Fruit fly (Drosophila melanogaster) whole organism, embryonic: ENCODE results near the gene Mtpalpha.

Experiments used
- Adf1 ChIP-seq: fragments of 200-800 bp; sonication (Bioruptor generic); IDR thresholded peaks from 2 replicates; pipeline ENCODE4 v1.3.6; 2022; ENCODE audit warnings: missing biosample characterization, missing genetic modification characterization
- Atf-2 ChIP-seq: fragments of 200-800 bp; sonication (Bioruptor generic); optimal IDR thresholded peaks from 2 replicates; lab custom pipeline; 2016; ENCODE audit warnings: missing biosample characterization, missing genetic modification characterization
- Bteb2 ChIP-seq: fragments of 200-800 bp; sonication (Bioruptor generic); optimal IDR thresholded peaks from 2 replicates; lab custom pipeline; 2016; ENCODE audit warnings: missing biosample characterization, missing genetic modification characterization
- CG10209 ChIP-seq: fragments of 200-800 bp; sonication (Bioruptor generic); optimal IDR thresholded peaks from 3 replicates; lab custom pipeline; 2017; ENCODE audit warnings: missing biosample characterization, mild to moderate bottlenecking, missing genetic modification characterization, missing genetic modification reagents
- CG10274 ChIP-seq: fragments of 200-800 bp; sonication (Bioruptor generic); optimal IDR thresholded peaks from 3 replicates; lab custom pipeline; 2017; ENCODE audit warnings: missing biosample characterization, mild to moderate bottlenecking, missing genetic modification characterization
- CG10366 ChIP-seq: fragments of 200-800 bp; sonication (Bioruptor generic); IDR thresholded peaks from 2 replicates; pipeline ENCODE4 v1.3.6; 2022; ENCODE audit warnings: missing biosample characterization, missing genetic modification characterization
- CG11456 ChIP-seq: fragments of 200-800 bp; sonication (Bioruptor generic); IDR thresholded peaks from 3 replicates; pipeline ENCODE4 v1.3.6; 2022; ENCODE audit warnings: missing biosample characterization, missing genetic modification characterization
- CG12071 ChIP-seq: fragments of 200-800 bp; sonication (Bioruptor generic); optimal IDR thresholded peaks from 3 replicates; lab custom pipeline; 2018; ENCODE audit warnings: missing biosample characterization, mild to moderate bottlenecking, missing genetic modification characterization
- CG12104 ChIP-seq: fragments of 200-800 bp; sonication (Bioruptor generic); optimal IDR thresholded peaks from 3 replicates; lab custom pipeline; 2016; ENCODE audit warnings: missing biosample characterization, missing genetic modification characterization
- CG12299 ChIP-seq: fragments of 200-800 bp; sonication (Bioruptor generic); optimal IDR thresholded peaks from 2 replicates; lab custom pipeline; 2018; ENCODE audit warnings: missing biosample characterization, mild to moderate bottlenecking, missing genetic modification characterization
- CG14050 ChIP-seq: fragments of 200-800 bp; sonication (Bioruptor generic); IDR thresholded peaks from 3 replicates; pipeline ENCODE4 v1.3.6; 2022; ENCODE audit warnings: missing biosample characterization, missing genetic modification characterization
- CG16779 ChIP-seq: fragments of 200-800 bp; sonication (Bioruptor generic); IDR thresholded peaks from 2 replicates; pipeline ENCODE4 v1.3.6; 2022; ENCODE audit warnings: missing biosample characterization, missing genetic modification characterization
- CG17385 ChIP-seq: fragments of 200-800 bp; sonication (Bioruptor generic); optimal IDR thresholded peaks from 3 replicates; lab custom pipeline; 2018; ENCODE audit warnings: missing biosample characterization, mild to moderate bottlenecking, missing genetic modification characterization
- CG17829 ChIP-seq: fragments of 200-800 bp; optimal IDR thresholded peaks from 2 replicates; lab custom pipeline; 2019; ENCODE audit warnings: missing biosample characterization, mild to moderate bottlenecking, missing genetic modification characterization, moderate library complexity
- CG18619 ChIP-seq: fragments of 200-800 bp; sonication (Bioruptor generic); optimal IDR thresholded peaks from 3 replicates; lab custom pipeline; 2017; ENCODE audit warnings: missing biosample characterization, mild to moderate bottlenecking, missing genetic modification characterization
- CG2889 ChIP-seq: fragments of 200-800 bp; sonication (Bioruptor generic); IDR thresholded peaks from 3 replicates; pipeline ENCODE4 v1.3.6; 2022; ENCODE audit warnings: missing biosample characterization, missing genetic modification characterization
- CG30431 ChIP-seq: fragments of 200-800 bp; sonication (Bioruptor generic); optimal IDR thresholded peaks from 2 replicates; lab custom pipeline; 2017; ENCODE audit warnings: missing biosample characterization, missing genetic modification characterization
- CG31365 ChIP-seq: fragments of 200-800 bp; sonication (Bioruptor generic); optimal IDR thresholded peaks from 2 replicates; lab custom pipeline; 2018; ENCODE audit warnings: missing biosample characterization, mild to moderate bottlenecking, missing genetic modification characterization
- CG3838 ChIP-seq: fragments of 200-800 bp; sonication (Bioruptor generic); optimal IDR thresholded peaks from 3 replicates; lab custom pipeline; 2016; ENCODE audit warnings: missing biosample characterization, missing genetic modification characterization
- CG3847 ChIP-seq: fragments of 200-800 bp; sonication (Bioruptor generic); IDR thresholded peaks from 2 replicates; pipeline ENCODE4 v1.3.6; 2022; ENCODE audit warnings: missing biosample characterization, missing genetic modification characterization
- CG4360 ChIP-seq: fragments of 200-800 bp; sonication (Bioruptor generic); IDR thresholded peaks from 2 replicates; pipeline ENCODE4 v1.3.6; 2022; ENCODE audit warnings: missing biosample characterization, missing genetic modification characterization
- CG6813 ChIP-seq: fragments of 200-800 bp; sonication (Bioruptor generic); optimal IDR thresholded peaks from 2 replicates; lab custom pipeline; 2017; ENCODE audit warnings: missing biosample characterization, missing genetic modification characterization, mild to moderate bottlenecking, moderate library complexity, missing genetic modification reagents
- CG7928 ChIP-seq: fragments of 200-800 bp; sonication (Bioruptor generic); optimal IDR thresholded peaks from 2 replicates; lab custom pipeline; 2017; ENCODE audit warnings: missing biosample characterization, mild to moderate bottlenecking, missing genetic modification characterization
- CG9932 ChIP-seq: fragments of 200-800 bp; sonication (Bioruptor generic); IDR thresholded peaks from 2 replicates; pipeline ENCODE4 v1.3.6; 2022; ENCODE audit warnings: missing biosample characterization, missing genetic modification characterization
- CkIIα-i1 ChIP-seq: fragments of 200-800 bp; sonication (Bioruptor generic); IDR thresholded peaks from 2 replicates; pipeline ENCODE4 v1.3.6; 2022; ENCODE audit warnings: missing biosample characterization, missing genetic modification characterization
- Hey ChIP-seq: fragments of 200-800 bp; sonication (Bioruptor generic); optimal IDR thresholded peaks from 3 replicates; lab custom pipeline; 2018; ENCODE audit warnings: missing biosample characterization, mild to moderate bottlenecking, missing genetic modification characterization
- Lpt ChIP-seq: fragments of >200 bp; optimal IDR thresholded peaks from 2 replicates; lab custom pipeline; 2018; ENCODE audit warnings: missing biosample characterization, missing genetic modification characterization
- MTF-1 ChIP-seq: fragments of 200-800 bp; sonication (Bioruptor generic); optimal IDR thresholded peaks from 2 replicates; lab custom pipeline; 2018; ENCODE audit warnings: missing biosample characterization, mild to moderate bottlenecking, missing genetic modification characterization, borderline replicate concordance
- YL-1 ChIP-seq: fragments of 200-800 bp; sonication (Bioruptor generic); optimal IDR thresholded peaks from 3 replicates; lab custom pipeline; 2017; ENCODE audit warnings: missing biosample characterization, mild to moderate bottlenecking, missing genetic modification characterization
- ara ChIP-seq: fragments of 200-800 bp; sonication (Bioruptor generic); IDR thresholded peaks from 2 replicates; pipeline ENCODE4 v1.3.6; 2022; ENCODE audit warnings: missing biosample characterization, missing genetic modification characterization
- ase ChIP-seq: fragments of 200-800 bp; sonication (Bioruptor generic); IDR thresholded peaks from 3 replicates; pipeline ENCODE4 v1.3.6; 2022; ENCODE audit warnings: missing biosample characterization, missing genetic modification characterization
- bsh ChIP-seq, 2 experiments: fragments of 200-800 bp; sonication (Bioruptor generic); optimal IDR thresholded peaks; 2 replicates each; lab custom pipeline; 2017 to 2018; ENCODE audit warnings: mild to moderate bottlenecking in 2 of 2, missing biosample characterization in 2 of 2, missing genetic modification characterization in 2 of 2, moderate library complexity in 1 of 2
- cad ChIP-seq: fragments of >200 bp; optimal IDR thresholded peaks from 2 replicates; lab custom pipeline; 2017; ENCODE audit warnings: missing biosample characterization, missing genetic modification characterization
- da ChIP-seq: fragments of 200-800 bp; sonication (Bioruptor generic); optimal IDR thresholded peaks from 2 replicates; lab custom pipeline; 2016; ENCODE audit warnings: missing biosample characterization, missing genetic modification characterization
- dan ChIP-seq: fragments of 200-800 bp; sonication (Bioruptor generic); IDR thresholded peaks from 2 replicates; pipeline ENCODE4 v1.3.6; 2022; ENCODE audit warnings: missing biosample characterization, missing genetic modification characterization
- danr ChIP-seq: fragments of 200-800 bp; sonication (Bioruptor generic); IDR thresholded peaks from 2 replicates; pipeline ENCODE4 v1.3.6; 2022; ENCODE audit warnings: missing biosample characterization, missing genetic modification characterization
- emc ChIP-seq: fragments of 200-800 bp; sonication (Bioruptor generic); optimal IDR thresholded peaks from 2 replicates; lab custom pipeline; 2016; ENCODE audit warnings: missing biosample characterization, missing genetic modification characterization
- ems ChIP-seq: fragments of 200-800 bp; sonication (Bioruptor generic); optimal IDR thresholded peaks from 3 replicates; lab custom pipeline; 2016; ENCODE audit warnings: missing biosample characterization, missing genetic modification characterization
- gfzf ChIP-seq: fragments of 200-800 bp; sonication (Bioruptor generic); optimal IDR thresholded peaks from 2 replicates; lab custom pipeline; 2016; ENCODE audit warnings: missing biosample characterization, mild to moderate bottlenecking, missing genetic modification characterization, moderate library complexity
- pan ChIP-seq, 4 experiments: fragments of >200 bp in 3 of 4; fragments of 200-800 bp in 1 of 4; sonication (Bioruptor generic) in 1 of 4; optimal IDR thresholded peaks in 3 of 4; IDR thresholded peaks in 1 of 4; 2 replicates each; pipeline versions ENCODE4 v1.3.6 to Lab custom; 2017 to 2022; ENCODE audit warnings: missing biosample characterization in 2 of 4, missing genetic modification characterization in 2 of 4, mixed read lengths in 1 of 4
- peb ChIP-seq: fragments of 200-800 bp; sonication (Bioruptor generic); IDR thresholded peaks from 2 replicates; pipeline ENCODE4 v1.3.6; 2022; ENCODE audit warnings: missing biosample characterization, missing genetic modification characterization
- prd ChIP-seq, 3 experiments: fragments of >200 bp in 2 of 3; fragments of 200-800 bp in 1 of 3; sonication (Bioruptor generic) in 1 of 3; optimal IDR thresholded peaks in 2 of 3; IDR thresholded peaks in 1 of 3; 2 replicates in 2 of 3; 3 replicates in 1 of 3; pipeline versions ENCODE4 v1.3.6 to Lab custom; 2017 to 2022; ENCODE audit warnings: missing biosample characterization in 1 of 3, missing genetic modification characterization in 1 of 3
- row ChIP-seq: fragments of 200-800 bp; sonication (Bioruptor generic); IDR thresholded peaks from 3 replicates; pipeline ENCODE4 v1.3.6; 2022; ENCODE audit warnings: missing biosample characterization, missing genetic modification characterization
- sim ChIP-seq: fragments of 200-800 bp; sonication (Bioruptor generic); IDR thresholded peaks from 2 replicates; pipeline ENCODE4 v1.3.6; 2022; ENCODE audit warnings: missing biosample characterization, missing genetic modification characterization
- slbo ChIP-seq: fragments of 200-800 bp; sonication (Bioruptor generic); IDR thresholded peaks from 2 replicates; pipeline ENCODE4 v1.3.6; 2022; ENCODE audit warnings: missing biosample characterization, missing genetic modification characterization
- slp2 ChIP-seq: fragments of 200-800 bp; sonication (Bioruptor generic); optimal IDR thresholded peaks from 2 replicates; lab custom pipeline; 2016; ENCODE audit warnings: missing biosample characterization, missing genetic modification characterization
- stc ChIP-seq: fragments of 200-800 bp; sonication (Bioruptor generic); IDR thresholded peaks from 2 replicates; pipeline ENCODE4 v1.3.6; 2022; ENCODE audit warnings: missing biosample characterization, missing genetic modification characterization
- tap ChIP-seq: fragments of 200-800 bp; optimal IDR thresholded peaks from 3 replicates; lab custom pipeline; 2019; ENCODE audit warnings: missing biosample characterization, mild to moderate bottlenecking, missing genetic modification characterization, moderate library complexity
- twi ChIP-seq: fragments of 200-800 bp; optimal IDR thresholded peaks from 2 replicates; lab custom pipeline; 2019; ENCODE audit warnings: missing biosample characterization, mild to moderate bottlenecking, missing genetic modification characterization, moderate library complexity
- usp ChIP-seq: fragments of >200 bp; optimal IDR thresholded peaks from 2 replicates; lab custom pipeline; 2017; ENCODE audit warnings: missing biosample characterization, missing genetic modification characterization

The Mtpalpha gene

dm6 chr2L:9525719-9526118 is 50.9 kb downstream of the Mtpalpha start (continued):
- TF ChIP-seq Bteb2 = peak; percentile 77
- no peak for TF ChIP-seq prd (optimal IDR thresholded peaks at IDR 0.05; lab: Kevin White, UChicago)
- peak; percentile 65; the same call in 2 of the 3 replicates for TF ChIP-seq prd (GFP tag; IDR thresholded peaks at IDR 0.05; lab: Robert Waterston, UW)
- TF ChIP-seq stc = peak; percentile 74; the same call in 1 of the 2 replicates
- peak; percentile 96 for TF ChIP-seq MTF-1 (GFP tag; lab: Kevin White, UChicago)
- TF ChIP-seq slbo (GFP tag; lab: Robert Waterston, UW) = no peak
- no peak for TF ChIP-seq dan
- 0 out of 3 replicates have a peak, but pooled peaks have one; percentile 15 for TF ChIP-seq ase (GFP tag; lab: Robert Waterston, UW)
- peak; percentile 74 for TF ChIP-seq tap (tag; lab: Kevin White, UChicago)
- no peak; the same call in 1 of the 2 replicates for TF ChIP-seq CkIIα-i1 (GFP tag; lab: Robert Waterston, UW)
- TF ChIP-seq ara (GFP tag; lab: Robert Waterston, UW) = peak; percentile 90
- peak; percentile 52; the same call in 1 of the 2 replicates for TF ChIP-seq CG4360 (GFP tag; lab: Robert Waterston, UW)
- TF ChIP-seq row (GFP tag; lab: Robert Waterston, UW) = peak; percentile 11; the same call in 1 of the 3 replicates
- TF ChIP-seq emc = peak; percentile 61
- peak; percentile 30 to 90 for TF ChIP-seq bsh (GFP tag; optimal IDR thresholded peaks at IDR 0.05; lab: Kevin White, UChicago)
- peak; percentile 98 for TF ChIP-seq CG6813 (GFP tag; lab: Kevin White, UChicago)
- TF ChIP-seq pan (optimal IDR thresholded peaks at IDR 0.05; lab: Kevin White, UChicago) = no peak
- peak in 1 of 2 experiments; percentile 88 for TF ChIP-seq pan (GFP tag; optimal IDR thresholded peaks at IDR 0.05 in 1 of 2, IDR thresholded peaks at IDR 0.05 in 1 of 2)
- no peak for TF ChIP-seq usp (GFP tag; lab: Kevin White, UChicago)
- peak; percentile 66 for TF ChIP-seq CG16779
- TF ChIP-seq CG17829 (tag; lab: Kevin White, UChicago) = peak; percentile 64
- TF ChIP-seq CG31365 (tag; lab: Kevin White, UChicago) = peak; percentile 86
- peak; percentile 52 for TF ChIP-seq CG3847
- TF ChIP-seq CG30431 (GFP tag; lab: Kevin White, UChicago) = peak; percentile 58
- peak; percentile 78 for TF ChIP-seq CG11456
- peak; percentile 94 for TF ChIP-seq CG10209 (GFP tag; lab: Kevin White, UChicago)
- peak; percentile 8 for TF ChIP-seq gfzf (GFP tag; lab: Kevin White, UChicago)
- TF ChIP-seq CG10366 (GFP tag; lab: Robert Waterston, UW) = peak; percentile 70
- TF ChIP-seq CG18619 (GFP tag; lab: Kevin White, UChicago) = peak; percentile 89
- TF ChIP-seq cad (GFP tag; lab: Kevin White, UChicago) = no peak
- TF ChIP-seq slp2 (GFP tag; lab: Kevin White, UChicago) = peak; percentile 71
- peak; percentile 95 for TF ChIP-seq YL-1 (GFP tag; lab: Kevin White, UChicago)
- peak; percentile 50 for TF ChIP-seq Adf1 (GFP tag; lab: Robert Waterston, UW)
- peak; percentile 50; the same call in 1 of the 2 replicates for TF ChIP-seq danr (GFP tag; lab: Robert Waterston, UW)
- peak; percentile 68 for TF ChIP-seq da (GFP tag; lab: Kevin White, UChicago)
- peak; percentile 31; the same call in 1 of the 2 replicates for TF ChIP-seq CG9932
- peak; percentile 59; the same call in 1 of the 2 replicates for TF ChIP-seq peb
- 0 out of 3 replicates have a peak, but pooled peaks have one; percentile 41 for TF ChIP-seq CG2889 (GFP tag; lab: Robert Waterston, UW)
- TF ChIP-seq CG17385 (GFP tag; lab: Kevin White, UChicago) = peak; percentile 83
- TF ChIP-seq Atf-2 (GFP tag; lab: Kevin White, UChicago) = peak; percentile 76
- TF ChIP-seq CG14050 (GFP tag; lab: Robert Waterston, UW) = peak; percentile 76
- peak; percentile 96 for TF ChIP-seq CG12071 (GFP tag; lab: Kevin White, UChicago)
- TF ChIP-seq twi (tag; lab: Kevin White, UChicago) = peak; percentile 81
- TF ChIP-seq CG10274 (GFP tag; lab: Kevin White, UChicago) = peak; percentile 75
- peak; percentile 92 for TF ChIP-seq CG12299
- peak; percentile 64 for TF ChIP-seq CG7928 (GFP tag; lab: Kevin White, UChicago)
- TF ChIP-seq ems (GFP tag; lab: Kevin White, UChicago) = peak; percentile 70
- TF ChIP-seq CG3838 (GFP tag; lab: Kevin White, UChicago) = peak; percentile 88
- TF ChIP-seq CG12104 (GFP tag; lab: Kevin White, UChicago) = peak; percentile 90
- TF ChIP-seq sim (GFP tag; lab: Robert Waterston, UW) = peak; percentile 84
- TF ChIP-seq Lpt (GFP tag; lab: Kevin White, UChicago) = no peak
- TF ChIP-seq Hey (tag; lab: Kevin White, UChicago) = peak; percentile 91
